Worm (Caenorhabditis elegans) whole organism, late embryonic: ENCODE data around the gene F53F4.7.

ENCODE experiments used
- ceh-2 ChIP-seq: sonication (generic microtip); optimal IDR thresholded peaks from 2 replicates; lab custom pipeline; 2016; ENCODE audit warnings: missing genotype, missing genetic modification characterization, missing compliant biosample characterization
- hlh-13 ChIP-seq: fragments of 200-800 bp; sonication (Bioruptor generic); optimal IDR thresholded peaks from 2 replicates; lab custom pipeline; 2018; ENCODE audit warnings: mild to moderate bottlenecking, missing genetic modification characterization, missing compliant biosample characterization
- lim-6 ChIP-seq: sonication (generic microtip); optimal IDR thresholded peaks from 2 replicates; lab custom pipeline; 2016; ENCODE audit warnings: missing genetic modification characterization, missing compliant biosample characterization
- nfya-1 ChIP-seq: sonication (generic microtip); optimal IDR thresholded peaks from 2 replicates; lab custom pipeline; 2017; ENCODE audit warnings: missing genetic modification characterization, mild to moderate bottlenecking, missing compliant biosample characterization, antibody characterized with exemption, moderate library complexity
- pag-3 ChIP-seq: sonication (generic microtip); optimal IDR thresholded peaks from 2 replicates; lab custom pipeline; 2016; ENCODE audit warnings: missing compliant biosample characterization, missing genetic modification characterization, borderline replicate concordance
- pax-1 ChIP-seq: fragments of 150-350 bp; optimal IDR thresholded peaks from 2 replicates; lab custom pipeline; 2014; ENCODE audit warnings: missing biosample characterization, missing genetic modification characterization
- pqm-1 ChIP-seq: sonication (generic microtip); optimal IDR thresholded peaks from 2 replicates; lab custom pipeline; 2016; ENCODE audit warnings: missing genetic modification characterization, missing compliant biosample characterization
- rnt-1 ChIP-seq: sonication (generic microtip); optimal IDR thresholded peaks from 2 replicates; lab custom pipeline; 2016; ENCODE audit warnings: missing genetic modification characterization, missing compliant biosample characterization

- TF ChIP-seq pag-3 (tag; lab: Kevin White, UChicago) (no peak), nfya-1 (no peak), lim-6 (no peak), hlh-13 (GFP tag; lab: Kevin White, UChicago) (no peak), pax-1 (tag; lab: Kevin White, UChicago) (no peak), pqm-1 (tag; lab: Kevin White, UChicago) (no peak), rnt-1 (tag; lab: Kevin White, UChicago) (no peak), ceh-2 (tag; lab: Kevin White, UChicago) (no peak)
Observed at ce11 chrV:13620676-13621075, 6.9 kb upstream of the F53F4.7 start, which contains the start of gene F53F4.15.
